Worm (Caenorhabditis elegans) whole organism, L4 larva: ENCODE data around the gene W07G1.1.
A peak's percentile ranks its signal among the peaks of the same experiment; 100 is the strongest.

ENCODE experiments used
- R02D3.7 ChIP-seq: fragments of 150-350 bp; sonication (generic microtip); optimal IDR thresholded peaks from 3 replicates; lab custom pipeline; 2014; ENCODE audit warnings: missing biosample characterization, missing genetic modification characterization
- Y105C5A.15 ChIP-seq: fragments of 200-800 bp; sonication (Bioruptor generic); IDR thresholded peaks from 2 replicates; pipeline ENCODE4 v1.3.6; 2022; ENCODE audit warnings: missing genetic modification characterization, missing compliant biosample characterization
- ZK337.2 ChIP-seq: fragments of 200-800 bp; sonication (Bioruptor generic); IDR thresholded peaks from 2 replicates; pipeline ENCODE4 v1.3.6; 2022; ENCODE audit warnings: missing genetic modification reagents, missing genetic modification characterization, missing compliant biosample characterization
- aha-1 ChIP-seq: fragments of 150-350 bp; peaks from one replicate; lab custom pipeline; 2014; ENCODE audit warnings: missing biosample characterization, missing genetic modification characterization
- ama-1 ChIP-seq: fragments of 150-350 bp; optimal IDR thresholded peaks from 2 replicates; lab custom pipeline; 2014; ENCODE audit warnings: inconsistent platforms, mixed read lengths
- ceh-44 ChIP-seq: fragments of 200-800 bp; sonication (Bioruptor generic); IDR thresholded peaks from 2 replicates; pipeline ENCODE4 v1.3.6; 2022; ENCODE audit warnings: missing genetic modification reagents, missing genetic modification characterization, missing compliant biosample characterization
- ceh-82 ChIP-seq: sonication (generic microtip); optimal IDR thresholded peaks from 2 replicates; lab custom pipeline; 2017; ENCODE audit warnings: missing biosample characterization, missing genetic modification characterization
- cey-2 ChIP-seq: sonication (generic microtip); optimal IDR thresholded peaks from 3 replicates; lab custom pipeline; 2017; ENCODE audit warnings: missing genetic modification characterization, mild to moderate bottlenecking, missing compliant biosample characterization, antibody characterized with exemption, borderline replicate concordance; ENCODE audit not compliant: insufficient read depth
- daf-19 ChIP-seq: fragments of 200-800 bp; sonication (Bioruptor generic); conservative IDR thresholded peaks from 2 replicates; pipeline ENCODE4 v1.3.6; 2022; ENCODE audit warnings: missing genetic modification characterization, missing compliant biosample characterization
- daf-8 ChIP-seq: fragments of 200-800 bp; sonication (Bioruptor generic); IDR thresholded peaks from 2 replicates; pipeline ENCODE4 v1.3.6; 2022; ENCODE audit warnings: missing genetic modification characterization, missing compliant biosample characterization
- egl-43 ChIP-seq: fragments of 200-800 bp; sonication (Bioruptor generic); IDR thresholded peaks from 2 replicates; pipeline ENCODE4 v1.3.6; 2022; ENCODE audit warnings: missing genetic modification reagents, missing genetic modification characterization, missing compliant biosample characterization
- gei-8 ChIP-seq: fragments of 200-800 bp; sonication (Bioruptor generic); optimal IDR thresholded peaks from 2 replicates; lab custom pipeline; 2018; ENCODE audit warnings: mild to moderate bottlenecking, missing genetic modification characterization, missing compliant biosample characterization
- hmg-1.1 ChIP-seq: fragments of 200-800 bp; sonication (Bioruptor generic); IDR thresholded peaks from 2 replicates; pipeline ENCODE4 v1.3.6; 2022; ENCODE audit warnings: missing genetic modification reagents, missing genetic modification characterization, missing compliant biosample characterization
- jun-1 ChIP-seq: fragments of 150-350 bp; optimal IDR thresholded peaks from 2 replicates; lab custom pipeline; 2014; ENCODE audit warnings: missing biosample characterization, missing genetic modification reagents, missing genetic modification characterization
- lin-15B ChIP-seq: fragments of 150-350 bp; sonication (generic microtip); optimal IDR thresholded peaks from 3 replicates; lab custom pipeline; 2014; ENCODE audit warnings: missing biosample characterization, missing genetic modification characterization
- lin-39 ChIP-seq: fragments of 150-350 bp; optimal IDR thresholded peaks from 2 replicates; lab custom pipeline; 2014; ENCODE audit warnings: missing biosample characterization, missing genetic modification reagents, missing genetic modification characterization
- madf-9 ChIP-seq: fragments of 200-800 bp; sonication (Bioruptor generic); conservative IDR thresholded peaks from 2 replicates; pipeline ENCODE4 v1.3.6; 2022; ENCODE audit warnings: missing genetic modification reagents, missing genetic modification characterization, missing compliant biosample characterization
- mdt-29 ChIP-seq: fragments of 200-800 bp; sonication (Bioruptor generic); IDR thresholded peaks from 2 replicates; pipeline ENCODE4 v1.3.6; 2022; ENCODE audit warnings: missing genetic modification reagents, missing genetic modification characterization, missing compliant biosample characterization
- nhr-10 ChIP-seq: fragments of 150-350 bp; optimal IDR thresholded peaks from 2 replicates; lab custom pipeline; 2014; ENCODE audit warnings: missing biosample characterization, missing genetic modification characterization
- nhr-28 ChIP-seq: fragments of 150-350 bp; optimal IDR thresholded peaks from 2 replicates; lab custom pipeline; 2014; ENCODE audit warnings: missing biosample characterization, missing genetic modification characterization
- nhr-42 ChIP-seq: fragments of 200-800 bp; sonication (Bioruptor generic); IDR thresholded peaks from 2 replicates; pipeline ENCODE4 v1.3.6; 2022; ENCODE audit warnings: missing genetic modification characterization, missing compliant biosample characterization
- nhr-6 ChIP-seq: fragments of 150-350 bp; optimal IDR thresholded peaks from 2 replicates; lab custom pipeline; 2014; ENCODE audit warnings: missing biosample characterization, missing genetic modification characterization
- nhr-77 ChIP-seq: fragments of 150-350 bp; optimal IDR thresholded peaks from 2 replicates; lab custom pipeline; 2014; ENCODE audit warnings: missing biosample characterization, missing genetic modification characterization
- pqm-1 ChIP-seq: sonication (generic microtip); optimal IDR thresholded peaks from 2 replicates; lab custom pipeline; 2017; ENCODE audit warnings: missing biosample characterization, missing genetic modification characterization
- rbr-2 ChIP-seq: sonication (generic microtip); optimal IDR thresholded peaks from 2 replicates; lab custom pipeline; 2016; ENCODE audit warnings: missing genotype, missing genetic modification characterization, missing compliant biosample characterization
- saeg-2 ChIP-seq: fragments of 200-800 bp; sonication (Bioruptor generic); IDR thresholded peaks from 2 replicates; pipeline ENCODE4 v1.3.6; 2022; ENCODE audit warnings: missing genetic modification reagents, missing genetic modification characterization, missing compliant biosample characterization
- sdz-12 ChIP-seq: fragments of 200-800 bp; sonication (Bioruptor generic); optimal IDR thresholded peaks from 2 replicates; lab custom pipeline; 2018; ENCODE audit warnings: mild to moderate bottlenecking, missing genetic modification characterization, missing compliant biosample characterization
- tag-97 ChIP-seq: fragments of 200-800 bp; sonication (Bioruptor generic); IDR thresholded peaks from 2 replicates; pipeline ENCODE4 v1.3.6; 2022; ENCODE audit warnings: missing genetic modification characterization, missing compliant biosample characterization
- unc-62 ChIP-seq, 3 experiments: fragments of 150-350 bp in 1 of 3; sonication (generic microtip); optimal IDR thresholded peaks in 2 of 3; peaks in 1 of 3; 1 replicate in 1 of 3; 2 replicates in 2 of 3; lab custom pipeline; 2014 to 2017; ENCODE audit warnings: missing biosample characterization in 3 of 3, missing genetic modification characterization in 3 of 3, missing genetic modification reagents in 3 of 3, missing genotype in 1 of 3
- vab-7 ChIP-seq: fragments of 200-800 bp; sonication (Bioruptor generic); IDR thresholded peaks from 2 replicates; pipeline ENCODE4 v1.3.6; 2022; ENCODE audit warnings: missing genetic modification reagents, missing genetic modification characterization, missing compliant biosample characterization
- zip-11 ChIP-seq: fragments of 200-800 bp; sonication (Bioruptor generic); IDR thresholded peaks from 2 replicates; pipeline ENCODE4 v1.3.6; 2022; ENCODE audit warnings: missing genetic modification characterization, missing compliant biosample characterization
- ztf-7 ChIP-seq: fragments of 150-350 bp; optimal IDR thresholded peaks from 2 replicates; lab custom pipeline; 2014; ENCODE audit warnings: missing biosample characterization, missing genetic modification characterization

The W07G1.1 gene

DNA sequence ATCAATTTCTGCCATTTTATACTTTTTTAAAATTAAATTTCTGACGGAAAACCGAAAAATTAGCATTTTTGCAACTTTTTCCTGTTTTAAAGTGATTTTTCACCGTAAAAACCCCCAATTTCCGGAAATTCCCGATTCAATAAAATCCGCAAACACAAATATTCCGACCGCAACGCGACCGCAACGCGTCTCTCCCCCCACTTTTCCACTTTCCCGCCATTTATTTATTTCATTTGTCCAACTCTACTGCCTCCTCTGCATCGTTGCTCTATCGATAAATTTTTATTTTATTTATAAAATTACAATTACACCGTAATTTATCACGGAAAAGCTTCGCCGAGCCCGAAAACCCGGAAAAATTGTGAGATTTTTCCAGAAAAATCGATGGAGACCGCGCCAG, 51.2 kb downstream of the W07G1.1 start, which contains the start of gene mcd-1 (continued):
- TF ChIP-seq vab-7 (GFP tag; lab: Robert Waterston, UW) (no peak), nhr-42 (GFP tag; lab: Robert Waterston, UW) (0 out of 2 replicates have a peak, but pooled peaks have one; percentile 60), tag-97 (GFP tag; lab: Robert Waterston, UW) (no peak), mdt-29 (no peak), gei-8 (GFP tag; lab: Kevin White, UChicago) (no peak), nhr-10 (tag; lab: Kevin White, UChicago) (no peak), lin-15B (peak; percentile 11), saeg-2 (no peak), ztf-7 (tag; lab: Kevin White, UChicago) (no peak), jun-1 (no peak), aha-1 (tag; lab: Kevin White, UChicago) (no peak), ama-1 (no peak), nhr-77 (tag; lab: Kevin White, UChicago) (peak; percentile 89), madf-9 (no peak), rbr-2 (tag; lab: Kevin White, UChicago) (peak; percentile 61), sdz-12 (GFP tag; lab: Kevin White, UChicago) (no peak), Y105C5A.15 (GFP tag; lab: Robert Waterston, UW) (no peak), egl-43 (GFP tag; lab: Robert Waterston, UW) (no peak), hmg-1.1 (peak; percentile 51; the same call in 1 of the 2 replicates), ZK337.2 (GFP tag; lab: Robert Waterston, UW) (no peak), cey-2 (no peak), zip-11 (GFP tag; lab: Robert Waterston, UW) (no peak), R02D3.7 (tag; lab: Kevin White, UChicago) (no peak), nhr-6 (tag; lab: Kevin White, UChicago) (peak; percentile 60), unc-62 (GFP tag; optimal IDR thresholded peaks at IDR 0.05 in 1 of 2; lab: Kevin White, UChicago) (peak in 1 of 2 experiments; percentile 21), unc-62 (tag; optimal IDR thresholded peaks at IDR 0.05; lab: Kevin White, UChicago) (no peak), ceh-82 (tag; lab: Kevin White, UChicago) (no peak), daf-19 (GFP tag; lab: Robert Waterston, UW) (no peak), ceh-44 (GFP tag; lab: Robert Waterston, UW) (no peak), lin-39 (tag; lab: Kevin White, UChicago) (no peak), pqm-1 (no peak), daf-8 (GFP tag; lab: Robert Waterston, UW) (no peak), nhr-28 (tag; lab: Kevin White, UChicago) (no peak)
